Fruit fly (Drosophila melanogaster): ENCODE measurements around the gene CG8188.

Gene CG8188

dm6 chrX:17702738-17703570, at the start of gene CG8188, which contains the start of gene par-6 (continued):
- TF ChIP-seq tx (GFP tag; optimal IDR thresholded peaks at IDR 0.05) = peak; percentile 75
- peak; percentile 89 for TF ChIP-seq CG7839 (tag; optimal IDR thresholded peaks at IDR 0.05)
- no peak for TF ChIP-seq abd-A (tag; optimal IDR thresholded peaks at IDR 0.05)
- peak; percentile 68; the same call in 2 of the 3 replicates for TF ChIP-seq mld (GFP tag; IDR thresholded peaks at IDR 0.05; ENCODE audit: partially characterized antibody)
- TF ChIP-seq salm (tag; optimal IDR thresholded peaks at IDR 0.05) = peak; percentile 55
- TF ChIP-seq D (optimal IDR thresholded peaks at IDR 0.05) = no peak
- TF ChIP-seq D (GFP tag; optimal IDR thresholded peaks at IDR 0.05) = peak; percentile 50
- peak; percentile 46 for TF ChIP-seq CG1024 (GFP tag; IDR thresholded peaks at IDR 0.05)
- peak; percentile 92 for TF ChIP-seq vvl (GFP tag; IDR thresholded peaks at IDR 0.05)
- peak; percentile 83 for TF ChIP-seq sim (GFP tag; IDR thresholded peaks at IDR 0.05)
- peak; percentile 54 for TF ChIP-seq Spps (tag; optimal IDR thresholded peaks at IDR 0.05)
- peak; percentile 90 for TF ChIP-seq CG30403 (GFP tag; optimal IDR thresholded peaks at IDR 0.05)
- TF ChIP-seq fd96Cb (tag; optimal IDR thresholded peaks at IDR 0.05) = peak; percentile 84
- TF ChIP-seq Fer1 (GFP tag; optimal IDR thresholded peaks at IDR 0.05) = peak; percentile 87
- peak; percentile 89 for TF ChIP-seq CG9215 (GFP tag; IDR thresholded peaks at IDR 0.05)
- peak; percentile 74; the same call in 1 of the 2 replicates for TF ChIP-seq peb (GFP tag; IDR thresholded peaks at IDR 0.05)
- TF ChIP-seq seq (GFP tag; IDR thresholded peaks at IDR 0.05) = peak; percentile 90
- TF ChIP-seq disco-r (GFP tag; optimal IDR thresholded peaks at IDR 0.05) = peak; percentile 63
- TF ChIP-seq Pdp1 (GFP tag; optimal IDR thresholded peaks at IDR 0.05) = peak; percentile 86 to 92
- TF ChIP-seq sug (tag; optimal IDR thresholded peaks at IDR 0.05) = peak; percentile 84
- TF ChIP-seq emc (GFP tag; optimal IDR thresholded peaks at IDR 0.05) = peak; percentile 68
- no peak; the same call in 1 of the 2 replicates for TF ChIP-seq ro (GFP tag; IDR thresholded peaks at IDR 0.05)
- no peak; the same call in 2 of the 3 replicates for TF ChIP-seq zen2 (GFP tag; IDR thresholded peaks at IDR 0.05; ENCODE audit: partially characterized antibody)
- TF ChIP-seq bigmax (GFP tag; optimal IDR thresholded peaks at IDR 0.05) = no peak
- peak; percentile 92 for TF ChIP-seq CG3281 (GFP tag; optimal IDR thresholded peaks at IDR 0.05)
- peak; percentile 90 for TF ChIP-seq CG32532 (GFP tag; IDR thresholded peaks at IDR 0.05)
- peak; percentile 62 for TF ChIP-seq CG17802 (tag; optimal IDR thresholded peaks at IDR 0.05)
- peak; percentile 81 for TF ChIP-seq CG12299 (tag; optimal IDR thresholded peaks at IDR 0.05)
- TF ChIP-seq nerfin-2 (GFP tag; IDR thresholded peaks at IDR 0.05; ENCODE audit: partially characterized antibody) = peak; percentile 58; the same call in 1 of the 2 replicates
- peak; percentile 41 for TF ChIP-seq Jarid2 (GFP tag; optimal IDR thresholded peaks at IDR 0.05)
- TF ChIP-seq cad (GFP tag; optimal IDR thresholded peaks at IDR 0.05) = no peak
- TF ChIP-seq CG10366 (GFP tag; IDR thresholded peaks at IDR 0.05) = peak; percentile 86
- peak; percentile 64 for TF ChIP-seq gt (GFP tag; IDR thresholded peaks at IDR 0.05)
- TF ChIP-seq ac (GFP tag; optimal IDR thresholded peaks at IDR 0.05) = peak; percentile 52
- TF ChIP-seq dati (GFP tag; IDR thresholded peaks at IDR 0.05) = 0 out of 2 replicates have a peak, but pooled peaks have one; percentile 34
- TF ChIP-seq CG9609 (GFP tag; optimal IDR thresholded peaks at IDR 0.05) = peak; percentile 89
- peak; percentile 67 for TF ChIP-seq unc-4 (GFP tag; IDR thresholded peaks at IDR 0.05; ENCODE audit: partially characterized antibody)
- 0 out of 2 replicates have a peak, but pooled peaks have one; percentile 47 for TF ChIP-seq hbn (GFP tag; IDR thresholded peaks at IDR 0.05; ENCODE audit: partially characterized antibody)
- TF ChIP-seq toy (GFP tag; IDR thresholded peaks at IDR 0.05) = peak; percentile 44; the same call in 1 of the 2 replicates
- peak; percentile 100 for TF ChIP-seq row (GFP tag; IDR thresholded peaks at IDR 0.05)
- TF ChIP-seq CG2712 (tag; optimal IDR thresholded peaks at IDR 0.05) = peak; percentile 87
- peak; percentile 88 for TF ChIP-seq CG2199 (GFP tag; IDR thresholded peaks at IDR 0.05)
- TF ChIP-seq shn (GFP tag; optimal IDR thresholded peaks at IDR 0.05) = peak; percentile 91
- peak; percentile 5 for TF ChIP-seq TFAM (GFP tag; optimal IDR thresholded peaks at IDR 0.05)
- TF ChIP-seq Aef1 (GFP tag; IDR thresholded peaks at IDR 0.05) = peak; percentile 89
- no peak for TF ChIP-seq lov (optimal IDR thresholded peaks at IDR 0.05)
- TF ChIP-seq lov (GFP tag; IDR thresholded peaks at IDR 0.05) = peak; percentile 70; the same call in 1 of the 3 replicates
- peak; percentile 93 for TF ChIP-seq chn (GFP tag; optimal IDR thresholded peaks at IDR 0.05)
- TF ChIP-seq nmo (GFP tag; optimal IDR thresholded peaks at IDR 0.05) = peak; percentile 87
